Fruit fly (Drosophila melanogaster) whole organism, embryonic: ENCODE data around the gene Acp63F.
A peak's percentile ranks its signal among the peaks of the same experiment; 100 is the strongest.

Source experiments
- BEAF-32 ChIP-seq: fragments of 200-800 bp; sonication (Bioruptor generic); optimal IDR thresholded peaks from 3 replicates; lab custom pipeline; 2017; ENCODE audit warnings: missing biosample characterization, missing genetic modification characterization, mild to moderate bottlenecking, moderate library complexity, missing genetic modification reagents
- CG11247 ChIP-seq: fragments of 200-800 bp; sonication (Bioruptor generic); IDR thresholded peaks from 2 replicates; pipeline ENCODE4 v1.3.6; 2022; ENCODE audit warnings: missing biosample characterization, missing genetic modification characterization
- CG11398 ChIP-seq: fragments of 200-800 bp; sonication (Bioruptor generic); optimal IDR thresholded peaks from 2 replicates; lab custom pipeline; 2016; ENCODE audit warnings: missing biosample characterization, missing genetic modification characterization
- CG12071 ChIP-seq: fragments of 200-800 bp; sonication (Bioruptor generic); optimal IDR thresholded peaks from 3 replicates; lab custom pipeline; 2018; ENCODE audit warnings: missing biosample characterization, mild to moderate bottlenecking, missing genetic modification characterization
- CG12769 ChIP-seq: fragments of 200-800 bp; sonication (Bioruptor generic); optimal IDR thresholded peaks from 2 replicates; lab custom pipeline; 2019; ENCODE audit warnings: missing biosample characterization, mild to moderate bottlenecking, missing genetic modification characterization, moderate library complexity
- CG13424 ChIP-seq: fragments of 200-800 bp; sonication (Bioruptor generic); optimal IDR thresholded peaks from 2 replicates; lab custom pipeline; 2019; ENCODE audit warnings: missing biosample characterization, mild to moderate bottlenecking, missing genetic modification characterization, moderate library complexity
- CG14965 ChIP-seq: fragments of 200-800 bp; sonication (Bioruptor generic); optimal IDR thresholded peaks from 2 replicates; lab custom pipeline; 2016; ENCODE audit warnings: missing biosample characterization, missing genetic modification characterization, borderline replicate concordance
- CG1529 ChIP-seq: fragments of 200-800 bp; sonication (Bioruptor generic); optimal IDR thresholded peaks from 3 replicates; lab custom pipeline; 2018; ENCODE audit warnings: missing biosample characterization, missing genetic modification characterization
- CG16779 ChIP-seq: fragments of 200-800 bp; sonication (Bioruptor generic); IDR thresholded peaks from 2 replicates; pipeline ENCODE4 v1.3.6; 2022; ENCODE audit warnings: missing biosample characterization, missing genetic modification characterization
- CG16863 ChIP-seq: fragments of 200-800 bp; sonication (Bioruptor generic); optimal IDR thresholded peaks from 3 replicates; lab custom pipeline; 2016; ENCODE audit warnings: missing biosample characterization, missing genetic modification characterization
- CG2116 ChIP-seq: fragments of 200-800 bp; sonication (Bioruptor generic); optimal IDR thresholded peaks from 3 replicates; lab custom pipeline; 2018; ENCODE audit warnings: missing biosample characterization, mild to moderate bottlenecking, missing genetic modification characterization
- CG2889 ChIP-seq: fragments of 200-800 bp; sonication (Bioruptor generic); IDR thresholded peaks from 3 replicates; pipeline ENCODE4 v1.3.6; 2022; ENCODE audit warnings: missing biosample characterization, missing genetic modification characterization
- CG31224 ChIP-seq: fragments of 200-800 bp; sonication (Bioruptor generic); IDR thresholded peaks from 2 replicates; pipeline ENCODE4 v1.3.6; 2022; ENCODE audit warnings: missing biosample characterization, missing genetic modification characterization
- CG31441 ChIP-seq: fragments of 200-800 bp; sonication (Bioruptor generic); IDR thresholded peaks from 2 replicates; pipeline ENCODE4 v1.3.6; 2022; ENCODE audit warnings: missing biosample characterization, missing genetic modification characterization
- CG34376 ChIP-seq: fragments of 200-800 bp; sonication (Bioruptor generic); optimal IDR thresholded peaks from 2 replicates; lab custom pipeline; 2018; ENCODE audit warnings: missing biosample characterization, mild to moderate bottlenecking, missing genetic modification characterization
- CG4328 ChIP-seq: fragments of 200-800 bp; sonication (Bioruptor generic); optimal IDR thresholded peaks from 3 replicates; lab custom pipeline; 2017; ENCODE audit warnings: missing biosample characterization, missing genetic modification reagents, missing genetic modification characterization
- CG43689 ChIP-seq: fragments of 200-800 bp; sonication (Bioruptor generic); IDR thresholded peaks from 2 replicates; pipeline ENCODE4 v1.3.6; 2022; ENCODE audit warnings: missing biosample characterization, missing genetic modification characterization
- CG6765 ChIP-seq: fragments of 200-800 bp; sonication (Bioruptor generic); optimal IDR thresholded peaks from 3 replicates; lab custom pipeline; 2017; ENCODE audit warnings: missing biosample characterization, mild to moderate bottlenecking, missing genetic modification characterization
- CG7271 ChIP-seq: fragments of 200-800 bp; sonication (Bioruptor generic); optimal IDR thresholded peaks from 2 replicates; lab custom pipeline; 2018; ENCODE audit warnings: missing biosample characterization, mild to moderate bottlenecking, missing genetic modification characterization, moderate library complexity
- CG7372 ChIP-seq: fragments of 200-800 bp; sonication (Bioruptor generic); IDR thresholded peaks from 2 replicates; pipeline ENCODE4 v1.3.6; 2022; ENCODE audit warnings: missing biosample characterization, missing genetic modification characterization
- CG9932 ChIP-seq: fragments of 200-800 bp; sonication (Bioruptor generic); IDR thresholded peaks from 2 replicates; pipeline ENCODE4 v1.3.6; 2022; ENCODE audit warnings: missing biosample characterization, missing genetic modification characterization
- Dip3 ChIP-seq: fragments of 200-800 bp; sonication (Bioruptor generic); optimal IDR thresholded peaks from 3 replicates; lab custom pipeline; 2016; ENCODE audit warnings: missing biosample characterization, missing genetic modification characterization
- GATAe ChIP-seq: fragments of 200-800 bp; sonication (Bioruptor generic); conservative IDR thresholded peaks from 2 replicates; pipeline ENCODE4 v1.3.6; 2022; ENCODE audit warnings: missing biosample characterization, missing genetic modification characterization
- Gug ChIP-seq: fragments of 200-800 bp; sonication (Bioruptor generic); IDR thresholded peaks from 4 replicates; pipeline ENCODE4 v1.3.6; 2022; ENCODE audit warnings: missing biosample characterization, missing genetic modification characterization
- Hr51 ChIP-seq, 2 experiments: fragments of 200-800 bp; sonication (Bioruptor generic); optimal IDR thresholded peaks; 2 replicates in 1 of 2; 3 replicates in 1 of 2; lab custom pipeline; 2016 to 2018; ENCODE audit warnings: missing biosample characterization in 2 of 2, missing genetic modification characterization in 2 of 2, mild to moderate bottlenecking in 1 of 2, moderate library complexity in 1 of 2
- Neu2 ChIP-seq: fragments of 200-800 bp; sonication (Bioruptor generic); optimal IDR thresholded peaks from 3 replicates; lab custom pipeline; 2016; ENCODE audit warnings: missing biosample characterization, missing genetic modification characterization, borderline replicate concordance
- Nf-YA ChIP-seq: fragments of 200-800 bp; sonication (Bioruptor generic); IDR thresholded peaks from 2 replicates; pipeline ENCODE4 v1.3.6; 2022; ENCODE audit warnings: missing biosample characterization, missing genetic modification characterization
- Pdp1 ChIP-seq, 2 experiments: fragments of 200-800 bp; sonication (Bioruptor generic); optimal IDR thresholded peaks; 3 replicates each; lab custom pipeline; 2016; ENCODE audit warnings: missing biosample characterization in 2 of 2, missing genetic modification characterization in 2 of 2, mild to moderate bottlenecking in 1 of 2, moderate library complexity in 1 of 2
- Sox102F ChIP-seq: fragments of 200-800 bp; sonication (Bioruptor generic); optimal IDR thresholded peaks from 2 replicates; lab custom pipeline; 2018; ENCODE audit warnings: missing biosample characterization, mild to moderate bottlenecking, missing genetic modification characterization, moderate library complexity
- amos ChIP-seq: fragments of 200-800 bp; sonication (Bioruptor generic); IDR thresholded peaks from 2 replicates; pipeline ENCODE4 v1.3.6; 2022; ENCODE audit warnings: missing biosample characterization, missing genetic modification characterization; ENCODE audit not compliant: partially characterized antibody
- br ChIP-seq: fragments of >200 bp; optimal IDR thresholded peaks from 2 replicates; lab custom pipeline; 2017
- croc ChIP-seq: fragments of 200-800 bp; sonication (Bioruptor generic); conservative IDR thresholded peaks from 3 replicates; pipeline ENCODE4 v1.3.6; 2022; ENCODE audit warnings: missing biosample characterization, missing genetic modification characterization
- dimm ChIP-seq: fragments of 200-800 bp; sonication (Bioruptor generic); IDR thresholded peaks from 2 replicates; pipeline ENCODE4 v1.3.6; 2022; ENCODE audit warnings: missing biosample characterization, missing genetic modification characterization
- en ChIP-seq: fragments of 200-800 bp; sonication (Bioruptor generic); optimal IDR thresholded peaks from 2 replicates; lab custom pipeline; 2016; ENCODE audit warnings: missing biosample characterization, missing genetic modification characterization
- eve ChIP-seq, 2 experiments: fragments of >200 bp; optimal IDR thresholded peaks; 2 replicates each; lab custom pipeline; 2017; ENCODE audit warnings: missing biosample characterization in 2 of 2, missing genetic modification characterization in 2 of 2
- grn ChIP-seq: fragments of 200-800 bp; sonication (Bioruptor generic); optimal IDR thresholded peaks from 3 replicates; lab custom pipeline; 2017; ENCODE audit warnings: missing biosample characterization, missing genetic modification characterization
- ham ChIP-seq: fragments of 200-800 bp; sonication (Bioruptor generic); IDR thresholded peaks from 2 replicates; pipeline ENCODE4 v1.3.6; 2022; ENCODE audit warnings: missing biosample characterization, missing genetic modification characterization
- jing ChIP-seq: fragments of 200-800 bp; sonication (Bioruptor generic); optimal IDR thresholded peaks from 2 replicates; lab custom pipeline; 2018; ENCODE audit warnings: missing biosample characterization, mild to moderate bottlenecking, missing genetic modification characterization
- maf-S ChIP-seq: fragments of 200-800 bp; sonication (Bioruptor generic); optimal IDR thresholded peaks from 2 replicates; lab custom pipeline; 2016; ENCODE audit warnings: missing biosample characterization, missing genetic modification characterization
- org-1 ChIP-seq: fragments of 200-800 bp; sonication (Bioruptor generic); optimal IDR thresholded peaks from 2 replicates; lab custom pipeline; 2017; ENCODE audit warnings: missing biosample characterization, missing genetic modification characterization
- pfk ChIP-seq: fragments of 200-800 bp; sonication (Bioruptor generic); optimal IDR thresholded peaks from 2 replicates; lab custom pipeline; 2018; ENCODE audit warnings: missing biosample characterization, mild to moderate bottlenecking, missing genetic modification characterization, moderate library complexity
- pros ChIP-seq: fragments of 200-800 bp; sonication (Bioruptor generic); optimal IDR thresholded peaks from 3 replicates; lab custom pipeline; 2019; ENCODE audit warnings: missing biosample characterization, mild to moderate bottlenecking, missing genetic modification characterization, moderate library complexity
- pum ChIP-seq: fragments of 200-800 bp; sonication (Bioruptor generic); optimal IDR thresholded peaks from 2 replicates; lab custom pipeline; 2016; ENCODE audit warnings: missing biosample characterization, missing genetic modification characterization
- repo ChIP-seq: fragments of 200-800 bp; sonication (Bioruptor generic); optimal IDR thresholded peaks from 2 replicates; lab custom pipeline; 2016; ENCODE audit warnings: missing biosample characterization, missing genetic modification characterization
- sc ChIP-seq, 3 experiments: fragments of >200 bp in 2 of 3; fragments of 200-800 bp in 1 of 3; sonication (Bioruptor generic) in 1 of 3; optimal IDR thresholded peaks; 2 replicates in 2 of 3; 3 replicates in 1 of 3; lab custom pipeline; 2017; ENCODE audit warnings: mild to moderate bottlenecking in 1 of 3, missing biosample characterization in 1 of 3, missing genetic modification characterization in 1 of 3, missing genetic modification reagents in 1 of 3
- sisA ChIP-seq: fragments of 200-800 bp; sonication (Bioruptor generic); IDR thresholded peaks from 2 replicates; pipeline ENCODE4 v1.3.6; 2022; ENCODE audit warnings: missing biosample characterization, missing genetic modification characterization
- slou ChIP-seq: fragments of 200-800 bp; sonication (Bioruptor generic); optimal IDR thresholded peaks from 3 replicates; lab custom pipeline; 2016; ENCODE audit warnings: missing biosample characterization, missing genetic modification characterization
- ttk ChIP-seq: fragments of 200-800 bp; sonication (Bioruptor generic); IDR thresholded peaks from 2 replicates; pipeline ENCODE4 v2.1.2; 2022; ENCODE audit warnings: missing biosample characterization, missing genetic modification characterization
- vnd ChIP-seq: fragments of 200-800 bp; sonication (Bioruptor generic); IDR thresholded peaks from 3 replicates; pipeline ENCODE4 v1.3.6; 2022; ENCODE audit warnings: missing biosample characterization, missing genetic modification characterization; ENCODE audit not compliant: partially characterized antibody

Gene Acp63F

dm6 chr3L:3814010-3814833 is 1.9 kb downstream of the Acp63F start, which contains the start of gene Scsalpha1 (continued):
- TF ChIP-seq amos (GFP tag; lab: Robert Waterston, UW) (peak; percentile 100), org-1 (GFP tag; lab: Kevin White, UChicago) (no peak), CG16779 (GFP tag; lab: Robert Waterston, UW) (no peak), CG31224 (GFP tag; lab: Robert Waterston, UW) (no peak), GATAe (GFP tag; lab: Robert Waterston, UW) (no peak), Dip3 (peak; percentile 7), BEAF-32 (GFP tag; lab: Kevin White, UChicago) (peak; percentile 98), dimm (GFP tag; lab: Robert Waterston, UW) (no peak), CG12769 (tag; lab: Kevin White, UChicago) (peak; percentile 44), br (lab: Kevin White, UChicago) (no peak), repo (GFP tag; lab: Kevin White, UChicago) (no peak), grn (GFP tag; lab: Kevin White, UChicago) (no peak), sc (optimal IDR thresholded peaks at IDR 0.05; lab: Kevin White, UChicago) (no peak), sc (GFP tag; optimal IDR thresholded peaks at IDR 0.05; lab: Kevin White, UChicago) (no peak), pros (GFP tag; lab: Kevin White, UChicago) (no peak), sisA (GFP tag; lab: Robert Waterston, UW) (peak; percentile 33; the same call in 1 of the 2 replicates), pfk (GFP tag; lab: Kevin White, UChicago) (no peak), CG9932 (GFP tag; lab: Robert Waterston, UW) (peak; percentile 72), CG12071 (GFP tag; lab: Kevin White, UChicago) (peak; percentile 42), CG16863 (GFP tag; lab: Kevin White, UChicago) (peak; percentile 10), CG13424 (tag; lab: Kevin White, UChicago) (peak; percentile 42), maf-S (GFP tag; lab: Kevin White, UChicago) (no peak), Neu2 (peak; percentile 96), CG2889 (GFP tag; lab: Robert Waterston, UW) (no peak), ttk (GFP tag; lab: Robert Waterston, UW) (no peak), slou (GFP tag; lab: Kevin White, UChicago) (no peak), CG1529 (GFP tag; lab: Kevin White, UChicago) (no peak), CG7372 (GFP tag; lab: Robert Waterston, UW) (0 out of 2 replicates have a peak, but pooled peaks have one; percentile 19), ham (no peak), CG43689 (GFP tag; lab: Robert Waterston, UW) (no peak), CG4328 (GFP tag; lab: Kevin White, UChicago) (peak; percentile 1), Hr51 (GFP tag; optimal IDR thresholded peaks at IDR 0.05; lab: Kevin White, UChicago) (peak in 1 of 2 experiments; percentile 46), Sox102F (GFP tag; lab: Kevin White, UChicago) (no peak), CG11398 (no peak), CG31441 (GFP tag; lab: Robert Waterston, UW) (no peak), Gug (GFP tag; lab: Robert Waterston, UW) (peak; percentile 24; the same call in 1 of the 4 replicates), CG34376 (GFP tag; lab: Kevin White, UChicago) (peak; percentile 15), CG14965 (GFP tag; lab: Kevin White, UChicago) (no peak), CG6765 (no peak), eve (GFP tag; optimal IDR thresholded peaks at IDR 0.05; lab: Kevin White, UChicago) (no peak), Pdp1 (GFP tag; optimal IDR thresholded peaks at IDR 0.05; lab: Kevin White, UChicago) (peak in 1 of 2 experiments; percentile 99), CG2116 (peak; percentile 87), pum (GFP tag; lab: Kevin White, UChicago) (no peak), Nf-YA (GFP tag; lab: Robert Waterston, UW) (0 out of 2 replicates have a peak, but pooled peaks have one; percentile 42), vnd (GFP tag; lab: Robert Waterston, UW) (peak; percentile 99), croc (GFP tag; lab: Robert Waterston, UW) (no peak), jing (no peak), CG7271 (tag; lab: Kevin White, UChicago) (no peak), CG11247 (GFP tag; lab: Robert Waterston, UW) (no peak), en (GFP tag; lab: Kevin White, UChicago) (no peak)
